Worm (Caenorhabditis elegans): Measurements from ENCODE around the gene alh-9.

DNA sequence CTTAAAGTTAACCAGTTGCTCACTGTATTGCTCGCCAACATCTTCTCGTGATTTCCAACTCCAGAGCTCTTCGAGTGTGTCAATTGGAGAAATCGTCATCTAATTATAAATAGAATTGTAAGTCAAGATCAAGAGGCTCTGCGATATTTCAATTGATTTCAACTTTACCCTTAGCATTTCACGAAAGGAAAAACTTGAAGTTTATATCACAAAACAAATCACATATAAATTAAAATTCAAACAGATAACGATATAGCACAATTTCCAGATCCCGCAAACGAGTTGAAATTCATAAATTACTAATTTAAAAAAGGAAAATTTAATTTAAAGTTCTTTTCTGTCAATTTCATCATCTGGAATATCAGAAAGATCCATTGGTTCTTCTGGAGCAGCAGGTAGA, 12.6 kb downstream of the alh-9 start, which contains the start of gene eng-1:
- TF ChIP-seq flt-1 (GFP tag; IDR thresholded peaks at IDR 0.05) (no peak), ref-1 (GFP tag; conservative IDR thresholded peaks at IDR 0.05) (no peak), cog-1 (tag; optimal IDR thresholded peaks at IDR 0.05) (no peak)
